Fruit fly (Drosophila melanogaster): Measurements from ENCODE around the gene Hr4.

- no peak for TF ChIP-seq psq (optimal IDR thresholded peaks at IDR 0.05)
- no peak for TF ChIP-seq h (optimal IDR thresholded peaks at IDR 0.05)
- TF ChIP-seq insv (optimal IDR thresholded peaks at IDR 0.05), result no peak
- no peak for TF ChIP-seq Sin3A (optimal IDR thresholded peaks at IDR 0.05)
- TF ChIP-seq Myc (optimal IDR thresholded peaks at IDR 0.05), result no peak
- TF ChIP-seq ttk (optimal IDR thresholded peaks at IDR 0.05), result no peak
Observed at dm6 chrX:1985516-1985915, 43.8 kb downstream of the Hr4 start.

All from Kc167 (cell line).